Fruit fly (Drosophila melanogaster) whole organism, prepupa: ENCODE data around the gene Dad.

Experiments used
- CG10631 ChIP-seq: fragments of 200-800 bp; sonication (Bioruptor generic); optimal IDR thresholded peaks from 2 replicates; lab custom pipeline; 2016; ENCODE audit warnings: missing biosample characterization, missing genetic modification characterization
- CG11294 ChIP-seq: fragments of 200-800 bp; sonication (Bioruptor generic); IDR thresholded peaks from 2 replicates; pipeline ENCODE4 v1.3.6; 2022; ENCODE audit warnings: missing biosample characterization, missing genetic modification characterization
- CG6808 ChIP-seq: fragments of 200-800 bp; sonication (Bioruptor generic); optimal IDR thresholded peaks from 3 replicates; lab custom pipeline; 2017; ENCODE audit warnings: missing biosample characterization, missing genetic modification characterization, mild to moderate bottlenecking, moderate library complexity, missing genetic modification reagents
- Met ChIP-seq: fragments of 200-800 bp; sonication (Bioruptor generic); optimal IDR thresholded peaks from 3 replicates; lab custom pipeline; 2016; ENCODE audit warnings: missing biosample characterization, missing genetic modification characterization
- Sox14 ChIP-seq: fragments of 200-800 bp; sonication (Bioruptor generic); optimal IDR thresholded peaks from 3 replicates; lab custom pipeline; 2016; ENCODE audit warnings: missing biosample characterization, missing genetic modification characterization
- Sox15 ChIP-seq: fragments of 200-800 bp; sonication (Bioruptor generic); optimal IDR thresholded peaks from 3 replicates; lab custom pipeline; 2016; ENCODE audit warnings: missing biosample characterization, missing genetic modification characterization
- dac ChIP-seq: fragments of 200-800 bp; sonication (Bioruptor generic); optimal IDR thresholded peaks from 2 replicates; lab custom pipeline; 2017; ENCODE audit warnings: missing biosample characterization, mild to moderate bottlenecking, missing genetic modification characterization
- esn ChIP-seq: fragments of 200-800 bp; sonication (Bioruptor generic); optimal IDR thresholded peaks from 2 replicates; lab custom pipeline; 2016; ENCODE audit warnings: missing biosample characterization, mild to moderate bottlenecking, missing genetic modification characterization, moderate library complexity
- spab ChIP-seq: fragments of 200-800 bp; sonication (Bioruptor generic); optimal IDR thresholded peaks from 2 replicates; lab custom pipeline; 2017; ENCODE audit warnings: missing biosample characterization, mild to moderate bottlenecking, missing genetic modification characterization, missing genetic modification reagents

- TF ChIP-seq Sox15 (no peak), Met (GFP tag; lab: Kevin White, UChicago) (no peak), esn (no peak), Sox14 (GFP tag; lab: Kevin White, UChicago) (no peak), spab (GFP tag; lab: Kevin White, UChicago) (no peak), dac (GFP tag; lab: Kevin White, UChicago) (no peak), CG6808 (peak; percentile 41), CG10631 (GFP tag; lab: Kevin White, UChicago) (no peak), CG11294 (GFP tag; lab: Robert Waterston, UW) (no peak)
Observed at dm6 chr3R:17061736-17062371, 8.0 kb downstream of the Dad start.
